Fruit fly (Drosophila melanogaster) whole organism, embryonic: ENCODE measurements around the gene CG3294.
A peak's percentile ranks its signal among the peaks of the same experiment; 100 is the strongest.

ENCODE experiments used
- B-H1 ChIP-seq: fragments of 200-800 bp; sonication (Bioruptor generic); IDR thresholded peaks from 3 replicates; pipeline ENCODE4 v1.3.6; 2022; ENCODE audit warnings: missing biosample characterization, missing genetic modification characterization
- CG11456 ChIP-seq: fragments of 200-800 bp; sonication (Bioruptor generic); IDR thresholded peaks from 3 replicates; pipeline ENCODE4 v1.3.6; 2022; ENCODE audit warnings: missing biosample characterization, missing genetic modification characterization
- CG11560 ChIP-seq: fragments of 200-800 bp; sonication (Bioruptor generic); IDR thresholded peaks from 3 replicates; pipeline ENCODE4 v1.3.6; 2022; ENCODE audit warnings: missing biosample characterization, missing genetic modification characterization
- CG11695 ChIP-seq: fragments of 200-800 bp; sonication (Bioruptor generic); IDR thresholded peaks from 3 replicates; pipeline ENCODE4 v1.3.6; 2022; ENCODE audit warnings: missing biosample characterization, missing genetic modification characterization
- CG15601 ChIP-seq: fragments of 200-800 bp; sonication (Bioruptor generic); optimal IDR thresholded peaks from 3 replicates; lab custom pipeline; 2019; ENCODE audit warnings: missing biosample characterization, mild to moderate bottlenecking, missing genetic modification characterization, moderate library complexity
- CG1602 ChIP-seq: fragments of 200-800 bp; sonication (Bioruptor generic); optimal IDR thresholded peaks from 3 replicates; lab custom pipeline; 2016; ENCODE audit warnings: missing biosample characterization, missing genetic modification characterization
- CG16863 ChIP-seq: fragments of 200-800 bp; sonication (Bioruptor generic); optimal IDR thresholded peaks from 3 replicates; lab custom pipeline; 2016; ENCODE audit warnings: missing biosample characterization, missing genetic modification characterization
- CG17802 ChIP-seq: fragments of 200-800 bp; sonication (Bioruptor generic); optimal IDR thresholded peaks from 2 replicates; lab custom pipeline; 2018; ENCODE audit warnings: missing biosample characterization, mild to moderate bottlenecking, missing genetic modification characterization, moderate library complexity
- CG17829 ChIP-seq: fragments of 200-800 bp; optimal IDR thresholded peaks from 2 replicates; lab custom pipeline; 2019; ENCODE audit warnings: missing biosample characterization, mild to moderate bottlenecking, missing genetic modification characterization, moderate library complexity
- CG2116 ChIP-seq: fragments of 200-800 bp; sonication (Bioruptor generic); optimal IDR thresholded peaks from 3 replicates; lab custom pipeline; 2018; ENCODE audit warnings: missing biosample characterization, mild to moderate bottlenecking, missing genetic modification characterization
- CG2889 ChIP-seq: fragments of 200-800 bp; sonication (Bioruptor generic); IDR thresholded peaks from 3 replicates; pipeline ENCODE4 v1.3.6; 2022; ENCODE audit warnings: missing biosample characterization, missing genetic modification characterization
- CG32772 ChIP-seq: fragments of 200-800 bp; sonication (Bioruptor generic); IDR thresholded peaks from 2 replicates; pipeline ENCODE4 v1.3.6; 2022; ENCODE audit warnings: missing biosample characterization, missing genetic modification characterization
- CG43689 ChIP-seq: fragments of 200-800 bp; sonication (Bioruptor generic); IDR thresholded peaks from 2 replicates; pipeline ENCODE4 v1.3.6; 2022; ENCODE audit warnings: missing biosample characterization, missing genetic modification characterization
- CG6765 ChIP-seq: fragments of 200-800 bp; sonication (Bioruptor generic); optimal IDR thresholded peaks from 3 replicates; lab custom pipeline; 2017; ENCODE audit warnings: missing biosample characterization, mild to moderate bottlenecking, missing genetic modification characterization
- CG8388 ChIP-seq: fragments of 200-800 bp; sonication (Bioruptor generic); optimal IDR thresholded peaks from 2 replicates; lab custom pipeline; 2019; ENCODE audit warnings: missing biosample characterization, mild to moderate bottlenecking, missing genetic modification characterization, moderate library complexity
- CG8478 ChIP-seq: fragments of >200 bp; optimal IDR thresholded peaks from 2 replicates; lab custom pipeline; 2018
- CG8765 ChIP-seq: fragments of 200-800 bp; sonication (Bioruptor generic); IDR thresholded peaks from 2 replicates; pipeline ENCODE4 v1.3.6; 2022; ENCODE audit warnings: missing biosample characterization, missing genetic modification characterization
- D19B ChIP-seq: fragments of 200-800 bp; sonication (Bioruptor generic); optimal IDR thresholded peaks from 2 replicates; lab custom pipeline; 2017; ENCODE audit warnings: missing biosample characterization, mild to moderate bottlenecking, missing genetic modification characterization
- Dip2 ChIP-seq: fragments of 200-800 bp; sonication (Bioruptor generic); IDR thresholded peaks from 2 replicates; pipeline ENCODE4 v1.3.6; 2022; ENCODE audit warnings: missing biosample characterization, missing genetic modification characterization
- Dll ChIP-seq: fragments of 200-800 bp; sonication (Bioruptor generic); IDR thresholded peaks from 4 replicates; pipeline ENCODE4 v1.3.6; 2022; ENCODE audit warnings: missing biosample characterization, missing genetic modification characterization; ENCODE audit not compliant: partially characterized antibody
- H2.0 ChIP-seq: fragments of 200-800 bp; sonication (Bioruptor generic); IDR thresholded peaks from 2 replicates; pipeline ENCODE4 v1.3.6; 2022; ENCODE audit warnings: missing biosample characterization, missing genetic modification characterization
- HHEX ChIP-seq: fragments of 200-800 bp; sonication (Bioruptor generic); optimal IDR thresholded peaks from 3 replicates; lab custom pipeline; 2017; ENCODE audit warnings: missing biosample characterization, mild to moderate bottlenecking, missing genetic modification characterization, missing genetic modification reagents
- HLH3B ChIP-seq: fragments of 200-800 bp; sonication (Bioruptor generic); IDR thresholded peaks from 2 replicates; pipeline ENCODE4 v1.3.6; 2022; ENCODE audit warnings: missing biosample characterization, missing genetic modification characterization
- Mad ChIP-seq: fragments of 200-800 bp; sonication (Bioruptor generic); optimal IDR thresholded peaks from 2 replicates; lab custom pipeline; 2016; ENCODE audit warnings: missing biosample characterization, missing genetic modification characterization
- Rfx ChIP-seq: fragments of 200-800 bp; sonication (Bioruptor generic); IDR thresholded peaks from 2 replicates; pipeline ENCODE4 v1.3.6; 2022; ENCODE audit warnings: missing biosample characterization, missing genetic modification characterization
- Spps ChIP-seq: fragments of 200-800 bp; sonication (Bioruptor generic); optimal IDR thresholded peaks from 2 replicates; lab custom pipeline; 2018; ENCODE audit warnings: missing biosample characterization, mild to moderate bottlenecking, missing genetic modification characterization
- Sry-δ ChIP-seq: fragments of 200-800 bp; sonication (Bioruptor generic); optimal IDR thresholded peaks from 2 replicates; lab custom pipeline; 2016; ENCODE audit warnings: missing biosample characterization, missing genetic modification characterization
- ap ChIP-seq: fragments of 200-800 bp; sonication (Bioruptor generic); IDR thresholded peaks from 2 replicates; pipeline ENCODE4 v1.3.6; 2022; ENCODE audit warnings: missing biosample characterization, missing genetic modification characterization
- az2 ChIP-seq: fragments of 200-800 bp; sonication (Bioruptor generic); optimal IDR thresholded peaks from 3 replicates; lab custom pipeline; 2016; ENCODE audit warnings: missing biosample characterization, missing genetic modification characterization
- caup ChIP-seq: fragments of 200-800 bp; sonication (Bioruptor generic); optimal IDR thresholded peaks from 3 replicates; lab custom pipeline; 2017; ENCODE audit warnings: missing biosample characterization, mild to moderate bottlenecking, missing genetic modification characterization, moderate library complexity; ENCODE audit not compliant: severe bottlenecking
- dimm ChIP-seq: fragments of 200-800 bp; sonication (Bioruptor generic); IDR thresholded peaks from 2 replicates; pipeline ENCODE4 v1.3.6; 2022; ENCODE audit warnings: missing biosample characterization, missing genetic modification characterization
- dm ChIP-seq: fragments of 200-800 bp; sonication (Bioruptor generic); optimal IDR thresholded peaks from 3 replicates; lab custom pipeline; 2016; ENCODE audit warnings: missing biosample characterization, missing genetic modification characterization
- dmrt99B ChIP-seq: fragments of 200-800 bp; sonication (Bioruptor generic); optimal IDR thresholded peaks from 2 replicates; lab custom pipeline; 2018; ENCODE audit warnings: missing biosample characterization, mild to moderate bottlenecking, missing genetic modification characterization, moderate library complexity
- ems ChIP-seq: fragments of 200-800 bp; sonication (Bioruptor generic); optimal IDR thresholded peaks from 3 replicates; lab custom pipeline; 2016; ENCODE audit warnings: missing biosample characterization, missing genetic modification characterization
- eve ChIP-seq, 2 experiments: fragments of >200 bp; optimal IDR thresholded peaks; 2 replicates each; lab custom pipeline; 2017; ENCODE audit warnings: missing biosample characterization in 2 of 2, missing genetic modification characterization in 2 of 2
- exex ChIP-seq: fragments of 200-800 bp; sonication (Bioruptor generic); optimal IDR thresholded peaks from 4 replicates; lab custom pipeline; 2018; ENCODE audit warnings: missing biosample characterization, mild to moderate bottlenecking, missing genetic modification characterization, moderate library complexity
- fd3F ChIP-seq: fragments of 200-800 bp; sonication (Bioruptor generic); optimal IDR thresholded peaks from 2 replicates; lab custom pipeline; 2018; ENCODE audit warnings: missing biosample characterization, mild to moderate bottlenecking, missing genetic modification characterization, moderate library complexity
- gcm2 ChIP-seq: fragments of 200-800 bp; sonication (Bioruptor generic); optimal IDR thresholded peaks from 2 replicates; lab custom pipeline; 2016; ENCODE audit warnings: missing biosample characterization, missing genetic modification characterization
- gfzf ChIP-seq: fragments of 200-800 bp; sonication (Bioruptor generic); optimal IDR thresholded peaks from 2 replicates; lab custom pipeline; 2016; ENCODE audit warnings: missing biosample characterization, mild to moderate bottlenecking, missing genetic modification characterization, moderate library complexity
- jigr1 ChIP-seq: fragments of 200-800 bp; sonication (Bioruptor generic); IDR thresholded peaks from 3 replicates; pipeline ENCODE4 v1.3.6; 2022; ENCODE audit warnings: missing biosample characterization, missing genetic modification characterization
- lilli ChIP-seq: fragments of 200-800 bp; sonication (Bioruptor generic); optimal IDR thresholded peaks from 3 replicates; lab custom pipeline; 2016; ENCODE audit warnings: missing biosample characterization, missing genetic modification characterization
- peb ChIP-seq: fragments of 200-800 bp; sonication (Bioruptor generic); IDR thresholded peaks from 2 replicates; pipeline ENCODE4 v1.3.6; 2022; ENCODE audit warnings: missing biosample characterization, missing genetic modification characterization
- repo ChIP-seq: fragments of 200-800 bp; sonication (Bioruptor generic); optimal IDR thresholded peaks from 2 replicates; lab custom pipeline; 2016; ENCODE audit warnings: missing biosample characterization, missing genetic modification characterization
- ro ChIP-seq: fragments of 200-800 bp; sonication (Bioruptor generic); IDR thresholded peaks from 2 replicates; pipeline ENCODE4 v1.3.6; 2022; ENCODE audit warnings: missing biosample characterization, missing genetic modification characterization
- run ChIP-seq: fragments of 200-800 bp; sonication (Bioruptor generic); optimal IDR thresholded peaks from 3 replicates; lab custom pipeline; 2018; ENCODE audit warnings: missing biosample characterization, mild to moderate bottlenecking, missing genetic modification characterization
- slou ChIP-seq: fragments of 200-800 bp; sonication (Bioruptor generic); optimal IDR thresholded peaks from 3 replicates; lab custom pipeline; 2016; ENCODE audit warnings: missing biosample characterization, missing genetic modification characterization
- sna ChIP-seq: fragments of 200-800 bp; sonication (Bioruptor generic); IDR thresholded peaks from 2 replicates; pipeline ENCODE4 v1.3.6; 2022; ENCODE audit warnings: missing biosample characterization, missing genetic modification characterization; ENCODE audit not compliant: partially characterized antibody
- sob ChIP-seq: fragments of 200-800 bp; sonication (Bioruptor generic); IDR thresholded peaks from 2 replicates; pipeline ENCODE4 v1.3.6; 2022; ENCODE audit warnings: missing biosample characterization, missing genetic modification characterization
- wdn ChIP-seq: fragments of 200-800 bp; sonication (Bioruptor generic); IDR thresholded peaks from 2 replicates; pipeline ENCODE4 v1.3.6; 2022; ENCODE audit warnings: missing biosample characterization, missing genetic modification characterization

CG3294 gene

DNA sequence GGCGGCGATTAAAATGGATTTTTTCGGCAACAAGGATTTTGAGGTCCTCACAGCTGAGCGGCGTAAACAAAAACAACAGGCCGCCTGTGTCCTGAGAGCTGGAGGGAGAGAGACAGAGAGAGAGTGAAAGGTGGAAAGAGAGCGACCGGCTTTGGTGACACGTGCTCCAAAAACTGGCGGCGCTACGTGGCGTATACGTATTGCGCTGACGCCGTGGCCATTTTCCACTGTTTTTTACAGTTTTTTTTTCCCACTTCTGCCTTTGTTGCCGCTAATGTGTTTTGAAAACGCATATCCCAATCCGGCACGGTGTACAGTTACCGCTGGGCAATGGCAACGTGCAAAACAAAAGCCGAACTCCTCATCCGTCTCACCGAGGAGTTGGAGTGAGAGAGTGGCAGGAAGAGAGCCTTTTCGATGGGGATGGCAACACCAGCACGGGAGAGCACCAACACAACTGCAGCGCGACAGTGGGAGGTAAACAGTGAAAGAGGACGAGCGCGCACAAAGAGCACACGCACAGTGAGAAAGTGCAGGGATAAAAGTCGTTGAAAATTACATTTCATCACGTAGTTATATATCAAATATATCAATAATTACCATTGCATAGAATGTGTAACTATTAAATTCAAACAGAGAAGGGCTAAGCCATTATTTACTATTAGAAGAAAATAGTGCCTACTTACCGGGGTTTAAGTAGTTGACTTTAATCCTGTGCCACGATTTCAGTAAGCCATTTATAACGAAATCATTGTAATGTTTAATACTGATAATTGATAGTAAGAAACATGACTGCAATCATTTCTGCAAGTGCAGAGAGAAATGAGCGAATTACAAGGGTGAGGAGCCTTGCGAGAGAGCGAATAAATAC lies 26.3 kb downstream of the CG3294 start (continued):
- peak; percentile 13 for TF ChIP-seq caup (GFP tag; lab: Kevin White, UChicago)
- peak; percentile 17; the same call in 1 of the 2 replicates for TF ChIP-seq Rfx (GFP tag; lab: Robert Waterston, UW)
- TF ChIP-seq peb (GFP tag; lab: Robert Waterston, UW), result peak; percentile 66
- TF ChIP-seq CG2889, result 0 out of 3 replicates have a peak, but pooled peaks have one; percentile 4
- peak; percentile 58 for TF ChIP-seq CG1602 (GFP tag; lab: Kevin White, UChicago)
- TF ChIP-seq CG11695 (GFP tag; lab: Robert Waterston, UW), result peak; percentile 21; the same call in 1 of the 3 replicates
- TF ChIP-seq wdn (GFP tag; lab: Robert Waterston, UW), result no peak
- TF ChIP-seq jigr1, result peak; percentile 43; the same call in 1 of the 3 replicates
- no peak for TF ChIP-seq CG17802
- no peak for TF ChIP-seq Spps
- no peak for TF ChIP-seq fd3F (GFP tag; lab: Kevin White, UChicago)
- TF ChIP-seq CG2116 (GFP tag; lab: Kevin White, UChicago), result peak; percentile 38
- no peak for TF ChIP-seq exex (tag; lab: Kevin White, UChicago)
- peak; percentile 44; the same call in 1 of the 2 replicates for TF ChIP-seq HLH3B (GFP tag; lab: Robert Waterston, UW)
- peak; percentile 28 for TF ChIP-seq run
- TF ChIP-seq ems, result peak; percentile 40
- TF ChIP-seq Dip2 (GFP tag; lab: Robert Waterston, UW), result no peak
- no peak for TF ChIP-seq CG6765
- TF ChIP-seq CG8478 (lab: Kevin White, UChicago), result no peak
- TF ChIP-seq eve (GFP tag; optimal IDR thresholded peaks at IDR 0.05; lab: Kevin White, UChicago), result peak in 1 of 2 experiments; percentile 86
- no peak for TF ChIP-seq Sry-δ (GFP tag; lab: Kevin White, UChicago)
- peak; percentile 53 for TF ChIP-seq CG16863 (GFP tag; lab: Kevin White, UChicago)
- peak; percentile 63 for TF ChIP-seq CG17829
- peak; percentile 10; the same call in 1 of the 3 replicates for TF ChIP-seq B-H1 (GFP tag; lab: Robert Waterston, UW)
- TF ChIP-seq dmrt99B (tag; lab: Kevin White, UChicago), result no peak
- peak; percentile 66 for TF ChIP-seq az2 (GFP tag; lab: Kevin White, UChicago)
- peak; percentile 54 for TF ChIP-seq CG8388 (GFP tag; lab: Kevin White, UChicago)

DNA sequence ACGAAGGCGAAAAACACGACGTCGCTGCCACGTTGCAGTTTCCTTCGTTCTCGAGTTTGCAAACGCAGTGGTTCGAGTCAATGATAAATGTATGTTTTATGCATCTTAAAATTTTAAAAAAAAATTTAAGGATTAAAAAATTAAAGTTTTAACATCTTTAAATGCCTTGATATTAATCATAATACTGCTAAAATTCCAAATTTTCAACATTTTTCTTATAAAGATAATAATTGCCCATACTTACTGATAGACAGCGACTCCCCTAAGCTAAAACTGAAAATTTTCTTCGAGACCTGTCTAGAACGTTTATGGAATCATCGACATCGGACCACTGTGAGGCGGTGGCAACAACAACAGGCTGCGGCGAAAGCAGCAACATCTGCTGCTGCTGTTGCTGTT lies 27.0 kb downstream of the CG3294 start:
- TF ChIP-seq lilli (GFP tag; lab: Kevin White, UChicago) (peak; percentile 64), CG11456 (GFP tag; lab: Robert Waterston, UW) (peak; percentile 74), ap (GFP tag; lab: Robert Waterston, UW) (no peak), CG43689 (peak; percentile 19; the same call in 1 of the 2 replicates), dm (no peak), CG15601 (tag; lab: Kevin White, UChicago) (peak; percentile 57), D19B (GFP tag; lab: Kevin White, UChicago) (peak; percentile 44), HLH3B (GFP tag; lab: Robert Waterston, UW) (peak; percentile 31; the same call in 1 of the 2 replicates), gfzf (GFP tag; lab: Kevin White, UChicago) (no peak), H2.0 (GFP tag; lab: Robert Waterston, UW) (peak; percentile 64; the same call in 1 of the 2 replicates), ro (GFP tag; lab: Robert Waterston, UW) (no peak), Dll (GFP tag; lab: Robert Waterston, UW) (no peak), CG11560 (peak; percentile 38; the same call in 1 of the 3 replicates), slou (GFP tag; lab: Kevin White, UChicago) (peak; percentile 58), sna (GFP tag; lab: Robert Waterston, UW) (no peak), CG32772 (peak; percentile 55; the same call in 1 of the 2 replicates), dimm (GFP tag; lab: Robert Waterston, UW) (peak; percentile 22; the same call in 1 of the 2 replicates), CG8765 (GFP tag; lab: Robert Waterston, UW) (no peak; the same call in 1 of the 2 replicates), peb (GFP tag; lab: Robert Waterston, UW) (0 out of 2 replicates have a peak, but pooled peaks have one; percentile 31), sob (GFP tag; lab: Robert Waterston, UW) (peak; percentile 62), HHEX (GFP tag; lab: Kevin White, UChicago) (peak; percentile 75), repo (GFP tag; lab: Kevin White, UChicago) (no peak), gcm2 (peak; percentile 13), Mad (peak; percentile 33)
